Worm (Caenorhabditis elegans) whole organism, L1 larva: ENCODE data around the gene dhs-6.

Source experiments
- F16B12.6 ChIP-seq: fragments of 150-350 bp; optimal IDR thresholded peaks from 2 replicates; lab custom pipeline; 2014; ENCODE audit warnings: missing biosample characterization, missing genetic modification characterization
- alr-1 ChIP-seq: fragments of 200-800 bp; sonication (Bioruptor generic); optimal IDR thresholded peaks from 2 replicates; lab custom pipeline; 2018; ENCODE audit warnings: borderline replicate concordance, mild to moderate bottlenecking, missing genetic modification characterization, missing compliant biosample characterization
- ceh-8 ChIP-seq: fragments of 200-800 bp; sonication (Bioruptor generic); optimal IDR thresholded peaks from 2 replicates; lab custom pipeline; 2018; ENCODE audit warnings: mild to moderate bottlenecking, missing genetic modification characterization, moderate library complexity, missing compliant biosample characterization
- ceh-82 ChIP-seq, 3 experiments: fragments of 150-350 bp in 1 of 3; sonication (generic microtip) in 2 of 3; optimal IDR thresholded peaks; 2 replicates each; lab custom pipeline; 2014 to 2017; ENCODE audit warnings: missing biosample characterization in 3 of 3, missing genetic modification characterization in 3 of 3
- dsc-1 ChIP-seq: sonication (generic microtip); optimal IDR thresholded peaks from 2 replicates; lab custom pipeline; 2016; ENCODE audit warnings: mild to moderate bottlenecking, missing genetic modification characterization, missing compliant biosample characterization
- efl-1 ChIP-seq, 4 experiments: fragments of 150-350 bp; optimal IDR thresholded peaks in 3 of 4; peaks in 1 of 4; 1 replicate in 1 of 4; 2 replicates in 3 of 4; lab custom pipeline; 2014; ENCODE audit warnings: missing biosample characterization in 2 of 4, missing genetic modification characterization in 2 of 4, missing genetic modification reagents in 2 of 4
- egl-13 ChIP-seq: sonication (generic microtip); optimal IDR thresholded peaks from 2 replicates; lab custom pipeline; 2016; ENCODE audit warnings: missing genotype, missing genetic modification reagents, missing genetic modification characterization, missing compliant biosample characterization
- elt-2 ChIP-seq: sonication (generic microtip); optimal IDR thresholded peaks from 2 replicates; lab custom pipeline; 2016; ENCODE audit warnings: missing genetic modification characterization, mild to moderate bottlenecking, inconsistent platforms, missing compliant biosample characterization, missing genetic modification reagents
- ets-5 ChIP-seq: fragments of 200-800 bp; sonication (Bioruptor generic); IDR thresholded peaks from 2 replicates; pipeline ENCODE4 v1.3.6; 2022; ENCODE audit warnings: missing genetic modification characterization, missing compliant biosample characterization
- fkh-10 ChIP-seq: sonication (generic microtip); optimal IDR thresholded peaks from 2 replicates; lab custom pipeline; 2017; ENCODE audit warnings: missing biosample characterization, missing genetic modification reagents, missing genetic modification characterization
- hlh-17 ChIP-seq: fragments of 200-800 bp; sonication (Bioruptor generic); optimal IDR thresholded peaks from 2 replicates; lab custom pipeline; 2018; ENCODE audit warnings: missing genetic modification characterization, mild to moderate bottlenecking, missing compliant biosample characterization, moderate library complexity, borderline replicate concordance
- hpl-2 ChIP-seq: fragments of 150-350 bp; optimal IDR thresholded peaks from 2 replicates; lab custom pipeline; 2014; ENCODE audit warnings: missing biosample characterization, missing genetic modification reagents, missing genetic modification characterization
- isw-1 ChIP-seq: fragments of 200-800 bp; sonication (Bioruptor generic); IDR thresholded peaks from 2 replicates; pipeline ENCODE4 v1.3.6; 2022; ENCODE audit warnings: missing genetic modification characterization, missing compliant biosample characterization
- jun-1 ChIP-seq: fragments of 150-350 bp; optimal IDR thresholded peaks from 2 replicates; lab custom pipeline; 2014; ENCODE audit warnings: missing biosample characterization, missing genetic modification reagents, missing genetic modification characterization
- lin-13 ChIP-seq: fragments of 150-350 bp; optimal IDR thresholded peaks from 2 replicates; lab custom pipeline; 2014; ENCODE audit warnings: missing biosample characterization, missing genetic modification reagents, missing genetic modification characterization
- lin-14 ChIP-seq: fragments of 200-800 bp; sonication (Bioruptor generic); optimal IDR thresholded peaks from 2 replicates; lab custom pipeline; 2018; ENCODE audit warnings: mild to moderate bottlenecking, missing genetic modification characterization, moderate library complexity, missing compliant biosample characterization
- lin-35 ChIP-seq, 2 experiments: fragments of 150-350 bp; optimal IDR thresholded peaks; 2 replicates each; lab custom pipeline; 2014; ENCODE audit warnings: missing biosample characterization in 2 of 2, missing genetic modification characterization in 2 of 2, missing genetic modification reagents in 2 of 2
- lin-39 ChIP-seq: fragments of 150-350 bp; optimal IDR thresholded peaks from 2 replicates; lab custom pipeline; 2014; ENCODE audit warnings: missing biosample characterization, missing genetic modification reagents, missing genetic modification characterization
- lir-3 ChIP-seq: sonication (generic microtip); optimal IDR thresholded peaks from 2 replicates; lab custom pipeline; 2016; ENCODE audit warnings: mild to moderate bottlenecking, missing genetic modification characterization, moderate library complexity, missing compliant biosample characterization; ENCODE audit not compliant: poor library complexity
- lsy-2 ChIP-seq, 2 experiments: fragments of 150-350 bp; optimal IDR thresholded peaks; 2 replicates each; lab custom pipeline; 2014; ENCODE audit warnings: missing biosample characterization in 2 of 2, missing genetic modification characterization in 2 of 2
- mep-1 ChIP-seq: fragments of 150-350 bp; optimal IDR thresholded peaks from 2 replicates; lab custom pipeline; 2014; ENCODE audit warnings: missing biosample characterization, missing genetic modification characterization
- nhr-71 ChIP-seq: sonication (generic microtip); optimal IDR thresholded peaks from 2 replicates; lab custom pipeline; 2016; ENCODE audit warnings: mild to moderate bottlenecking, missing genetic modification characterization, moderate library complexity, missing compliant biosample characterization
- nhr-77 ChIP-seq: fragments of 150-350 bp; optimal IDR thresholded peaks from 2 replicates; lab custom pipeline; 2014; ENCODE audit warnings: missing biosample characterization, missing genetic modification characterization
- nhr-85 ChIP-seq: sonication (generic microtip); peaks from one replicate; lab custom pipeline; 2016; ENCODE audit warnings: missing genetic modification characterization, inconsistent platforms, missing compliant biosample characterization
- nhr-90 ChIP-seq: sonication (generic microtip); optimal IDR thresholded peaks from 2 replicates; lab custom pipeline; 2016; ENCODE audit warnings: mild to moderate bottlenecking, missing genetic modification characterization, missing compliant biosample characterization; ENCODE audit not compliant: poor library complexity
- pag-3 ChIP-seq: sonication (generic microtip); optimal IDR thresholded peaks from 2 replicates; lab custom pipeline; 2017; ENCODE audit warnings: missing genetic modification characterization, mild to moderate bottlenecking, missing compliant biosample characterization, antibody characterized with exemption, borderline replicate concordance; ENCODE audit not compliant: insufficient read depth
- snu-23 ChIP-seq: sonication (generic microtip); optimal IDR thresholded peaks from 2 replicates; lab custom pipeline; 2016; ENCODE audit warnings: missing genetic modification characterization, missing compliant biosample characterization
- sox-4 ChIP-seq: sonication (generic microtip); optimal IDR thresholded peaks from 2 replicates; lab custom pipeline; 2016; ENCODE audit warnings: missing genetic modification characterization, missing compliant biosample characterization
- sup-37 ChIP-seq: fragments of 200-800 bp; sonication (Bioruptor generic); optimal IDR thresholded peaks from 2 replicates; lab custom pipeline; 2018; ENCODE audit warnings: mild to moderate bottlenecking, missing genetic modification characterization, missing compliant biosample characterization
- tbx-2 ChIP-seq: sonication (generic microtip); optimal IDR thresholded peaks from 2 replicates; lab custom pipeline; 2016; ENCODE audit warnings: missing genetic modification characterization, missing compliant biosample characterization
- unc-98 ChIP-seq: fragments of 200-800 bp; sonication (Bioruptor generic); IDR thresholded peaks from 2 replicates; pipeline ENCODE4 v1.3.6; 2022; ENCODE audit warnings: missing genetic modification characterization, missing compliant biosample characterization
- xbp-1 ChIP-seq: sonication (generic microtip); optimal IDR thresholded peaks from 2 replicates; lab custom pipeline; 2016; ENCODE audit warnings: missing genetic modification characterization, missing compliant biosample characterization

Gene dhs-6

DNA sequence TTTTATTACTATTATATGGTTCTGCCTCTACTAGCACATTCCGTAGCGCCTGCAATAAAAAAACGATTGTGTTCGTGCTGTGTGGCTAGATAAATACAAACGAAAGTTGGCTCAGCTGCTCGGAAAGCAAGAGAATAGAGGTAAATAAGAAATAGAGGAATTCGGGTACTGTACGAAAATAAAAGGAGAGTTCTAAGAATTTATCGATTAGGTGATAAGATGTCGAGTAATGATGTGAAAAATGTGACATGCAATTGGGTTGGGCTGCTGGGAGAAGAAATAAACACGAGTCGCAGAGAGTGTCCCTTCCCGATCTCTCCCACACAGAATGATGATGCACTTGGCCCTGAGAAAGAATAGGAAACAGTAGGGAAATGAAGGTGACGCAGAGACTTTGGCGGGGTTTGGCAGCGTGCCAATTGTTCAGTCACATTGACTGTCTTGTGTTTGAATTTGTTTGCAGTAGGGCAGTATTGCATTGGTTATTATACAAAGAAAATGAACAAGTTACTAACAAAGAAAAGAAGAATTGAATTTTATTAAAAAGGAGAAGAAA is 25.7 kb downstream of the dhs-6 start, which contains the start of gene cdc-14 (continued):
- TF ChIP-seq nhr-90 (tag; lab: Kevin White, UChicago): peak; percentile 64
- TF ChIP-seq lin-35 (GFP tag; optimal IDR thresholded peaks at IDR 0.05; lab: Kevin White, UChicago): peak; percentile 70 to 86
- peak; percentile 42 for TF ChIP-seq sup-37 (GFP tag; lab: Kevin White, UChicago)
- TF ChIP-seq lin-39 (tag; lab: Kevin White, UChicago): peak; percentile 8
- TF ChIP-seq lin-13 (GFP tag; lab: Kevin White, UChicago): peak; percentile 72
- peak; percentile 77 to 80 for TF ChIP-seq lsy-2 (tag; optimal IDR thresholded peaks at IDR 0.05; lab: Kevin White, UChicago)
- peak; percentile 79 for TF ChIP-seq tbx-2 (tag; lab: Kevin White, UChicago)
- peak; percentile 96 for TF ChIP-seq lin-14 (GFP tag; lab: Kevin White, UChicago)
- peak; percentile 57 for TF ChIP-seq lir-3 (tag; lab: Kevin White, UChicago)
- no peak for TF ChIP-seq egl-13 (tag; lab: Kevin White, UChicago)

DNA sequence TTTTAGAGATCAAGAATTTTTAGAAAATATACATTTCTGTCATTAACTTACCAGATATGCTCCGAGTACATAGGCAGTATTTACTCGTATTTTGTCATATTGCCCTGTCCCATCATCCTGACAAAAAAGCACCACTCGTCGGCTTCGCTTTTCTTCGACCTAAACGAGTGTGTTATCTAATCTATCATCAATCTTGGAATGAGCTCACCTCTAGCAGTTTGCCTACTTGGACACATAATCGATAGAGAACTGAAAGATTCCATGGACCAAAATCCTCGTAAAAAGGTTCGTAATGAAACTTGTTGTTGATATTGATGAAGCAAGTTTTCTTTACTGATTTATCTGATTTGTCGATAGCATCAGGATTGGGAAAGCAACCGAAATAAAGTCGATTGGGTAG is 26.3 kb downstream of the dhs-6 start:
- TF ChIP-seq nhr-85 (tag; lab: Kevin White, UChicago): peak; percentile 72
- no peak for TF ChIP-seq mep-1 (tag; lab: Kevin White, UChicago)

DNA sequence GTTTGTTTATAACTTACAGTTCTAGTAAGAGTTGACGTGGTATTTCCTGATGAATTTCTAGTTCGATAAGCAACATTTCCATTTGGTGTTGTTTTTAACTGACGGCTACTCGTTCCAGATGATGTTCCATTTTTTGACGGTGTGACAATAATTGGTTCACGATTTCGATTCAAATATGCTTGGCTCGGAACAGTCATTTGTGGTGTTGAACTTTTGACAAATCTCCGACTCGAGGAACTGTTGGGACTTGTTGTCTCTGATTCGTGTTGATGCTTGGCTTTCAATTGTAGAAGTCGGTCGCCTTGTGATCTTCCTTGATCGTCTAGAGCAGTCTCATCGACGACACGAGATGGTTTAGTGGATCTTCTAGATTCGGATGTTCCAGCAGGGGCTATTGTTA is 27.6 kb downstream of the dhs-6 start:
- TF ChIP-seq ceh-8 (no peak), nhr-85 (tag; lab: Kevin White, UChicago) (peak; percentile 52), unc-98 (no peak), fkh-10 (GFP tag; lab: Kevin White, UChicago) (no peak), efl-1 (optimal IDR thresholded peaks at IDR 0.05; lab: Kevin White, UChicago) (no peak), efl-1 (GFP tag; optimal IDR thresholded peaks at IDR 0.05 in 1 of 2; lab: Kevin White, UChicago) (peak in 1 of 2 experiments; percentile 82)

DNA sequence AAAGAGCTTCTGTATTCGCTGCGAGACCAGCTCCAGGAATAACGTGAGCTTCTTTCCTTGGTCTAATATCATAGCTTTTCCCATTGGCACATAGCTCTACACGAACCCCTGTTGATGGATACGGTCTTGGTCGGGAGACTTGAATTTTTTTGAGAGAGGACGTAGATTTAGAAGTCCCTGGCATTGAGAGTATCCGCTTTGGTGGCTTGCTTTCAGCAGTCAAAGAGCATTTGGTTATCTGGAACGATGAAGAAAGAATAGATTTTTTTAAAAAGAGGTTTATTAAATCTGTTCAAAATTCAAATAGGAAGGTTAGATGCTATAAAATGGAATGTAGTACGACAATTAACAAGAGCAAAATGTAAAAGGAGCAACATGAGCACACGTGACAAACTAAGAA is 29.4 kb downstream of the dhs-6 start, which contains the start of gene C17G10.13:
C17G10.13 (minus strand) TSS at position 101 of the 400 bp plus-strand sequence.
- no peak for TF ChIP-seq unc-98
- TF ChIP-seq nhr-77 (tag; lab: Kevin White, UChicago): no peak
- no peak for TF ChIP-seq dsc-1 (tag; lab: Kevin White, UChicago)
- TF ChIP-seq snu-23: no peak
- TF ChIP-seq xbp-1 (tag; lab: Kevin White, UChicago): no peak
- no peak for TF ChIP-seq alr-1
- TF ChIP-seq elt-2 (tag; lab: Kevin White, UChicago): no peak

DNA sequence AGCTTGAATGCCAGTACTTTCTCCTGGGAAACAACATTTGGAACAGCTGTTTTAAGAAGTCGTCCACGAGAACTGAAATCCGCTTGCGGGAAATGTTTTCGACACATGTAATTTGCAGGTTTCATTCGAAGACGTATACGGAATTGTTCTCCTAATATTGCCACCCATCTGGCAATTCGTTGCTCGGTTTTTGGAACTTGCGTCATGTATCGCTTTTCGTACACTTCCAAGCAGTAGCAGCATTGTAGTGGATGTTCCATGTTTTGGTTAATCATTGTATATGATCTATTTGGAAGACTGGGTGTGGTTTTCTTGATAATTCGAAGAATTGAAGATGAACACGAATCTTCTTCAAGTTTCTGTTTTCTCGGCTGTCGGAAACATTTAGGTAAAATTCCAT is 31.3 kb downstream of the dhs-6 start:
- TF ChIP-seq F16B12.6 (tag; lab: Kevin White, UChicago) (no peak), fkh-10 (GFP tag; lab: Kevin White, UChicago) (no peak), jun-1 (tag; lab: Kevin White, UChicago) (no peak), hlh-17 (GFP tag; lab: Kevin White, UChicago) (no peak), efl-1 (optimal IDR thresholded peaks at IDR 0.05; lab: Kevin White, UChicago) (no peak), efl-1 (GFP tag; optimal IDR thresholded peaks at IDR 0.05 in 1 of 2; lab: Kevin White, UChicago) (no peak), nhr-77 (tag; lab: Kevin White, UChicago) (no peak), isw-1 (GFP tag; lab: Robert Waterston, UW) (no peak), nhr-85 (tag; lab: Kevin White, UChicago) (no peak), alr-1 (no peak), pag-3 (tag; lab: Kevin White, UChicago) (no peak), hpl-2 (no peak), ceh-82 (tag; optimal IDR thresholded peaks at IDR 0.05; lab: Kevin White, UChicago) (no peak), nhr-71 (tag; lab: Kevin White, UChicago) (no peak), ets-5 (GFP tag; lab: Robert Waterston, UW) (no peak), sox-4 (tag; lab: Kevin White, UChicago) (no peak), lin-13 (GFP tag; lab: Kevin White, UChicago) (no peak), unc-98 (no peak)
